Fruit fly (Drosophila melanogaster): ENCODE data around the gene CG4375.

Gene CG4375

dm6 chr2L:1074180-1074864, 47.6 kb upstream of the CG4375 start (continued):
- TF ChIP-seq CG7786 (GFP tag; optimal IDR thresholded peaks at IDR 0.05) (peak; percentile 50), CG4328 (GFP tag; optimal IDR thresholded peaks at IDR 0.05) (peak; percentile 41), tin (GFP tag; optimal IDR thresholded peaks at IDR 0.05) (peak; percentile 75), ttk (GFP tag; IDR thresholded peaks at IDR 0.05) (peak; percentile 66), lbe (GFP tag; optimal IDR thresholded peaks at IDR 0.05) (no peak), Camta (GFP tag; optimal IDR thresholded peaks at IDR 0.05) (peak; percentile 76), CG32532 (GFP tag; IDR thresholded peaks at IDR 0.05) (peak; percentile 68; the same call in 1 of the 2 replicates), oc (tag; optimal IDR thresholded peaks at IDR 0.05) (peak; percentile 88), tll (GFP tag; optimal IDR thresholded peaks at IDR 0.05) (no peak), sd (tag; optimal IDR thresholded peaks at IDR 0.05) (peak; percentile 71), CG12236 (GFP tag; optimal IDR thresholded peaks at IDR 0.05) (peak; percentile 71), Sox100B (GFP tag; optimal IDR thresholded peaks at IDR 0.05) (peak; percentile 79), CG6683 (GFP tag; optimal IDR thresholded peaks at IDR 0.05) (peak; percentile 42), Antp (GFP tag; optimal IDR thresholded peaks at IDR 0.05) (peak; percentile 66), slbo (GFP tag; IDR thresholded peaks at IDR 0.05) (peak; percentile 66), CG14050 (GFP tag; IDR thresholded peaks at IDR 0.05) (peak; percentile 61), sisA (GFP tag; IDR thresholded peaks at IDR 0.05) (peak; percentile 70), dimm (GFP tag; IDR thresholded peaks at IDR 0.05) (0 out of 2 replicates have a peak, but pooled peaks have one; percentile 8), Chrac-16 (GFP tag; optimal IDR thresholded peaks at IDR 0.05) (peak; percentile 71), Deaf1 (tag; optimal IDR thresholded peaks at IDR 0.05) (peak; percentile 58), CG14860 (GFP tag; IDR thresholded peaks at IDR 0.05; ENCODE audit: partially characterized antibody) (no peak), CG42726 (GFP tag; IDR thresholded peaks at IDR 0.05; ENCODE audit: partially characterized antibody) (no peak), CG9727 (GFP tag; optimal IDR thresholded peaks at IDR 0.05) (peak; percentile 80), YL-1 (GFP tag; optimal IDR thresholded peaks at IDR 0.05) (peak; percentile 23), CG3407 (GFP tag; optimal IDR thresholded peaks at IDR 0.05) (peak; percentile 83), Sox102F (GFP tag; optimal IDR thresholded peaks at IDR 0.05) (peak; percentile 91), CkIIα-i1 (GFP tag; IDR thresholded peaks at IDR 0.05) (no peak), CG15479 (GFP tag; optimal IDR thresholded peaks at IDR 0.05) (no peak), fu2 (GFP tag; optimal IDR thresholded peaks at IDR 0.05) (no peak), Elba2 (GFP tag; optimal IDR thresholded peaks at IDR 0.05) (peak; percentile 69), yki (optimal IDR thresholded peaks at IDR 0.05) (no peak), CG7839 (tag; optimal IDR thresholded peaks at IDR 0.05) (peak; percentile 89), Ptx1 (GFP tag; IDR thresholded peaks at IDR 0.05) (peak; percentile 73), B-H1 (GFP tag; IDR thresholded peaks at IDR 0.05) (peak; percentile 41; the same call in 1 of the 3 replicates), CG10979 (tag; optimal IDR thresholded peaks at IDR 0.05) (peak; percentile 93), CG4404 (GFP tag; IDR thresholded peaks at IDR 0.05) (no peak), vfl (GFP tag; optimal IDR thresholded peaks at IDR 0.05) (no peak), CG15269 (tag; optimal IDR thresholded peaks at IDR 0.05) (peak; percentile 79), CG2202 (tag; optimal IDR thresholded peaks at IDR 0.05) (peak; percentile 78), CG11093 (GFP tag; IDR thresholded peaks at IDR 0.05) (peak; percentile 60; the same call in 1 of the 3 replicates), CG33557 (GFP tag; optimal IDR thresholded peaks at IDR 0.05) (peak; percentile 71), run (tag; optimal IDR thresholded peaks at IDR 0.05) (peak; percentile 75), CG8944 (GFP tag; optimal IDR thresholded peaks at IDR 0.05) (peak; percentile 36), chn (GFP tag; optimal IDR thresholded peaks at IDR 0.05) (peak; percentile 69), zf30C (GFP tag; optimal IDR thresholded peaks at IDR 0.05) (no peak), wor (GFP tag; IDR thresholded peaks at IDR 0.05) (peak; percentile 71), nau (GFP tag; optimal IDR thresholded peaks at IDR 0.05) (peak; percentile 74), tup (GFP tag; optimal IDR thresholded peaks at IDR 0.05) (no peak), klu (GFP tag; IDR thresholded peaks at IDR 0.05) (no peak)

All from whole organism, embryonic.